Worm (Caenorhabditis elegans): ENCODE data around the gene atat-2.

DNA sequence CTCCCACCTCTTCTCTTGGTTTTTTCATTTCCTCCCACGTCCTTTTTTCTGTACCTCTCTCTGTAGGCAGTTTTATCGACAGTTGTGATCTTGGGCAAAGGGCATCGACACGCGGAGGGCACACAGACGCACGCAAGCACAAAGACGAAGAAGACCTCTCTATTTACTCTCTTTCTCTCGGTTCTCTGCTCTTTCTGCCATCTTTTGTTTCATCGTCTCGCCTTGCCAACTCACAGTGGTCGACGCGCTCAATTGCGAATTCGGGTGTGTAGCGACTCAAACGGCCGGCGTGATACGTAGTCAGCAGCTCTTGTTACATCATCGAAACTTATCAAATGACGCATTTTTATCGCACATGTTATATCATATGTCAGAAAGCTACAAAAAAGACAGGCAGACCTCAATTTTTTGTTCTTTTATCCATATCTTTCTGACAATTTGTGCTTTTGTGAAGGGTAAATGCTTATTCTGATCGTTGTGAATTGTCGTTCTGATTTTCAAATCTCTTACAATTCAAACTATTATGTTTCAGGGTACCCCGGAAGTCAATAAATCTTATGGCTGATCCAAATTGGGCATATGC, 7.7 kb upstream of the atat-2 start, which contains the start of gene puf-9:
- TF ChIP-seq aly-1 (tag; optimal IDR thresholded peaks at IDR 0.05) (peak; percentile 34), flt-1 (GFP tag; IDR thresholded peaks at IDR 0.05) (peak; percentile 58), hmg-4 (GFP tag; optimal IDR thresholded peaks at IDR 0.05) (peak; percentile 84), ama-1 (optimal IDR thresholded peaks at IDR 0.05) (no peak), scrt-1 (GFP tag; IDR thresholded peaks at IDR 0.05) (peak; percentile 60; the same call in 1 of the 2 replicates), tbx-37 (GFP tag; conservative IDR thresholded peaks at IDR 0.05) (no peak), B0310.2 (tag; optimal IDR thresholded peaks at IDR 0.05) (peak; percentile 24), tbx-11 (GFP tag; IDR thresholded peaks at IDR 0.05) (no peak), ceh-36 (tag; optimal IDR thresholded peaks at IDR 0.05) (no peak)

Measured in whole organism, early embryonic.